Worm (Caenorhabditis elegans): Measurements from ENCODE around the gene cyn-1.
A peak's percentile ranks its signal among the peaks of the same experiment; 100 is the strongest.

- TF ChIP-seq ets-7 (tag; optimal IDR thresholded peaks at IDR 0.05), result no peak
- TF ChIP-seq scrt-1 (GFP tag; IDR thresholded peaks at IDR 0.05), result no peak
- TF ChIP-seq flt-1 (GFP tag; IDR thresholded peaks at IDR 0.05), result no peak
- no peak for TF ChIP-seq ama-1 (optimal IDR thresholded peaks at IDR 0.05)
- no peak for TF ChIP-seq hmbx-1 (tag; optimal IDR thresholded peaks at IDR 0.05)
- peak; percentile 61 for TF ChIP-seq F13C5.2 (tag; optimal IDR thresholded peaks at IDR 0.05)
- no peak for TF ChIP-seq sea-1 (GFP tag; conservative IDR thresholded peaks at IDR 0.05)
- TF ChIP-seq tra-4 (tag; optimal IDR thresholded peaks at IDR 0.05), result no peak
- no peak for TF ChIP-seq B0310.2 (tag; optimal IDR thresholded peaks at IDR 0.05)
- no peak for TF ChIP-seq ceh-36 (tag; optimal IDR thresholded peaks at IDR 0.05)
- no peak for TF ChIP-seq hnd-1 (tag; optimal IDR thresholded peaks at IDR 0.05)
- TF ChIP-seq tbx-11 (GFP tag; IDR thresholded peaks at IDR 0.05), result no peak
- TF ChIP-seq aly-1 (tag; optimal IDR thresholded peaks at IDR 0.05), result no peak
- 0 out of 2 replicates have a peak, but pooled peaks have one; percentile 36 for TF ChIP-seq pes-1 (GFP tag; IDR thresholded peaks at IDR 0.05)
These were observed at the start of gene cyn-1 for ce11 chrV:14355738-14356368.

All from whole organism, early embryonic.